Worm (Caenorhabditis elegans) whole organism, L4 larva: Measurements from ENCODE around the gene D1005.10.
A peak's percentile ranks its signal among the peaks of the same experiment; 100 is the strongest.

ENCODE experiments used
- D1046.2 ChIP-seq: fragments of 200-800 bp; sonication (Bioruptor generic); IDR thresholded peaks from 2 replicates; pipeline ENCODE4 v1.3.6; 2022; ENCODE audit warnings: missing genetic modification characterization, missing compliant biosample characterization
- R02D3.7 ChIP-seq: fragments of 150-350 bp; sonication (generic microtip); optimal IDR thresholded peaks from 3 replicates; lab custom pipeline; 2014; ENCODE audit warnings: missing biosample characterization, missing genetic modification characterization
- T20F7.1 ChIP-seq: fragments of 200-800 bp; sonication (Bioruptor generic); optimal IDR thresholded peaks from 2 replicates; lab custom pipeline; 2018; ENCODE audit warnings: mild to moderate bottlenecking, missing genetic modification characterization, missing compliant biosample characterization
- Y48G9A.11 ChIP-seq: fragments of 200-800 bp; sonication (Bioruptor generic); IDR thresholded peaks from 2 replicates; pipeline ENCODE4 v1.3.6; 2022; ENCODE audit warnings: missing genetic modification reagents, missing genetic modification characterization, missing compliant biosample characterization
- Y75B8A.6 ChIP-seq: fragments of 200-800 bp; sonication (Bioruptor generic); IDR thresholded peaks from 2 replicates; pipeline ENCODE4 v1.3.6; 2022; ENCODE audit warnings: missing genetic modification reagents, missing genetic modification characterization, missing compliant biosample characterization
- ZK546.5 ChIP-seq, 2 experiments: sonication (generic microtip); optimal IDR thresholded peaks; 2 replicates each; lab custom pipeline; 2017; ENCODE audit warnings: missing biosample characterization in 2 of 2, missing genetic modification characterization in 2 of 2
- aha-1 ChIP-seq: fragments of 150-350 bp; peaks from one replicate; lab custom pipeline; 2014; ENCODE audit warnings: missing biosample characterization, missing genetic modification characterization
- aly-2 ChIP-seq: sonication (generic microtip); optimal IDR thresholded peaks from 2 replicates; lab custom pipeline; 2018; ENCODE audit warnings: missing biosample characterization, missing genetic modification characterization
- ceh-20 ChIP-seq: fragments of 200-800 bp; sonication (Bioruptor generic); IDR thresholded peaks from 2 replicates; pipeline ENCODE4 v1.3.6; 2022; ENCODE audit warnings: missing genetic modification reagents, missing genetic modification characterization, missing compliant biosample characterization
- ceh-62 ChIP-seq: sonication (generic microtip); optimal IDR thresholded peaks from 2 replicates; lab custom pipeline; 2017; ENCODE audit warnings: missing biosample characterization, missing genetic modification characterization
- daf-16 ChIP-seq, 3 experiments: sonication (generic microtip); optimal IDR thresholded peaks; 2 replicates each; lab custom pipeline; 2016 to 2017; ENCODE audit warnings: missing genetic modification characterization in 3 of 3, missing genetic modification reagents in 3 of 3, mild to moderate bottlenecking in 2 of 3, missing compliant biosample characterization in 2 of 3, missing biosample characterization in 1 of 3, moderate library complexity in 1 of 3
- dmd-6 ChIP-seq: fragments of 200-800 bp; sonication (Bioruptor generic); IDR thresholded peaks from 2 replicates; pipeline ENCODE4 v1.3.6; 2022; ENCODE audit warnings: missing genetic modification reagents, missing genetic modification characterization, missing compliant biosample characterization
- dve-1 ChIP-seq: sonication (generic microtip); optimal IDR thresholded peaks from 2 replicates; lab custom pipeline; 2017; ENCODE audit warnings: antibody characterized with exemption, mild to moderate bottlenecking, missing genetic modification characterization, missing compliant biosample characterization; ENCODE audit not compliant: insufficient read depth
- gei-8 ChIP-seq: fragments of 200-800 bp; sonication (Bioruptor generic); optimal IDR thresholded peaks from 2 replicates; lab custom pipeline; 2018; ENCODE audit warnings: mild to moderate bottlenecking, missing genetic modification characterization, missing compliant biosample characterization
- hif-1 ChIP-seq, 2 experiments: sonication (generic microtip); optimal IDR thresholded peaks; 2 replicates each; lab custom pipeline; 2016 to 2017; ENCODE audit warnings: missing compliant biosample characterization in 2 of 2, missing genetic modification characterization in 2 of 2, missing genetic modification reagents in 2 of 2, missing genotype in 2 of 2, mild to moderate bottlenecking in 1 of 2
- hlh-11 ChIP-seq: fragments of 200-800 bp; sonication (Bioruptor generic); optimal IDR thresholded peaks from 2 replicates; lab custom pipeline; 2018; ENCODE audit warnings: mild to moderate bottlenecking, missing genetic modification characterization, missing compliant biosample characterization
- hlh-30 ChIP-seq: sonication (generic microtip); optimal IDR thresholded peaks from 2 replicates; lab custom pipeline; 2017; ENCODE audit warnings: antibody characterized with exemption, mild to moderate bottlenecking, missing genetic modification characterization, missing compliant biosample characterization; ENCODE audit not compliant: insufficient read depth
- hmg-1.1 ChIP-seq: fragments of 200-800 bp; sonication (Bioruptor generic); IDR thresholded peaks from 2 replicates; pipeline ENCODE4 v1.3.6; 2022; ENCODE audit warnings: missing genetic modification reagents, missing genetic modification characterization, missing compliant biosample characterization
- jun-1 ChIP-seq: fragments of 150-350 bp; optimal IDR thresholded peaks from 2 replicates; lab custom pipeline; 2014; ENCODE audit warnings: missing biosample characterization, missing genetic modification reagents, missing genetic modification characterization
- lin-13 ChIP-seq: fragments of 150-350 bp; optimal IDR thresholded peaks from 2 replicates; lab custom pipeline; 2014; ENCODE audit warnings: missing biosample characterization, missing genetic modification reagents, missing genetic modification characterization
- lsy-2 ChIP-seq, 2 experiments: fragments of 150-350 bp in 1 of 2; sonication (generic microtip) in 1 of 2; optimal IDR thresholded peaks; 2 replicates each; lab custom pipeline; 2014 to 2017; ENCODE audit warnings: missing biosample characterization in 2 of 2, missing genetic modification characterization in 2 of 2
- mdl-1 ChIP-seq, 2 experiments: fragments of 150-350 bp in 1 of 2; sonication (generic microtip) in 1 of 2; optimal IDR thresholded peaks; 2 replicates each; lab custom pipeline; 2014 to 2017; ENCODE audit warnings: missing biosample characterization in 2 of 2, missing genetic modification characterization in 2 of 2
- mep-1 ChIP-seq: fragments of 150-350 bp; sonication (generic microtip); optimal IDR thresholded peaks from 3 replicates; lab custom pipeline; 2014; ENCODE audit warnings: missing biosample characterization, missing genetic modification characterization
- mes-2 ChIP-seq: sonication (generic microtip); optimal IDR thresholded peaks from 2 replicates; lab custom pipeline; 2016; ENCODE audit warnings: missing genotype, mild to moderate bottlenecking, missing genetic modification characterization, missing compliant biosample characterization; ENCODE audit not compliant: poor library complexity, severe bottlenecking
- mxl-2 ChIP-seq: fragments of 200-800 bp; sonication (Bioruptor generic); conservative IDR thresholded peaks from 2 replicates; pipeline ENCODE4 v1.3.6; 2022; ENCODE audit warnings: missing genetic modification reagents, missing genetic modification characterization, missing compliant biosample characterization
- mxl-3 ChIP-seq: fragments of 200-800 bp; sonication (Bioruptor generic); optimal IDR thresholded peaks from 2 replicates; lab custom pipeline; 2018; ENCODE audit warnings: mild to moderate bottlenecking, missing genetic modification characterization, missing compliant biosample characterization
- nhr-11 ChIP-seq: fragments of 150-350 bp; optimal IDR thresholded peaks from 2 replicates; lab custom pipeline; 2014; ENCODE audit warnings: missing biosample characterization, missing genetic modification characterization
- nhr-25 ChIP-seq: sonication (generic microtip); optimal IDR thresholded peaks from 2 replicates; lab custom pipeline; 2017; ENCODE audit warnings: missing genetic modification characterization, mild to moderate bottlenecking, missing compliant biosample characterization, antibody characterized with exemption, moderate library complexity, borderline replicate concordance; ENCODE audit not compliant: insufficient read depth
- nhr-28 ChIP-seq: fragments of 150-350 bp; optimal IDR thresholded peaks from 2 replicates; lab custom pipeline; 2014; ENCODE audit warnings: missing biosample characterization, missing genetic modification characterization
- nhr-48 ChIP-seq: sonication (generic microtip); optimal IDR thresholded peaks from 2 replicates; lab custom pipeline; 2016; ENCODE audit warnings: mild to moderate bottlenecking, missing genetic modification characterization, missing compliant biosample characterization
- nhr-6 ChIP-seq: fragments of 150-350 bp; optimal IDR thresholded peaks from 2 replicates; lab custom pipeline; 2014; ENCODE audit warnings: missing biosample characterization, missing genetic modification characterization
- nhr-76 ChIP-seq: fragments of 150-350 bp; optimal IDR thresholded peaks from 2 replicates; lab custom pipeline; 2014; ENCODE audit warnings: missing biosample characterization, missing genetic modification characterization
- nhr-77 ChIP-seq: fragments of 150-350 bp; optimal IDR thresholded peaks from 2 replicates; lab custom pipeline; 2014; ENCODE audit warnings: missing biosample characterization, missing genetic modification characterization
- pha-4 ChIP-seq, 2 experiments: fragments of 150-350 bp in 1 of 2; fragments of 200-800 bp in 1 of 2; sonication (Bioruptor generic) in 1 of 2; IDR thresholded peaks in 1 of 2; optimal IDR thresholded peaks in 1 of 2; 2 replicates each; pipeline versions ENCODE4 v1.3.6 to Lab custom; 2014 to 2022; ENCODE audit warnings: missing genetic modification characterization in 2 of 2, missing genetic modification reagents in 2 of 2, missing biosample characterization in 1 of 2, missing compliant biosample characterization in 1 of 2
- pqm-1 ChIP-seq: sonication (generic microtip); optimal IDR thresholded peaks from 2 replicates; lab custom pipeline; 2017; ENCODE audit warnings: missing biosample characterization, missing genetic modification characterization
- rbr-2 ChIP-seq: sonication (generic microtip); optimal IDR thresholded peaks from 2 replicates; lab custom pipeline; 2016; ENCODE audit warnings: missing genotype, missing genetic modification characterization, missing compliant biosample characterization
- tag-97 ChIP-seq: fragments of 200-800 bp; sonication (Bioruptor generic); IDR thresholded peaks from 2 replicates; pipeline ENCODE4 v1.3.6; 2022; ENCODE audit warnings: missing genetic modification characterization, missing compliant biosample characterization
- unc-62 ChIP-seq, 3 experiments: fragments of 150-350 bp in 1 of 3; sonication (generic microtip); optimal IDR thresholded peaks in 2 of 3; peaks in 1 of 3; 1 replicate in 1 of 3; 2 replicates in 2 of 3; lab custom pipeline; 2014 to 2017; ENCODE audit warnings: missing biosample characterization in 3 of 3, missing genetic modification characterization in 3 of 3, missing genetic modification reagents in 3 of 3, missing genotype in 1 of 3

D1005.10 gene

DNA sequence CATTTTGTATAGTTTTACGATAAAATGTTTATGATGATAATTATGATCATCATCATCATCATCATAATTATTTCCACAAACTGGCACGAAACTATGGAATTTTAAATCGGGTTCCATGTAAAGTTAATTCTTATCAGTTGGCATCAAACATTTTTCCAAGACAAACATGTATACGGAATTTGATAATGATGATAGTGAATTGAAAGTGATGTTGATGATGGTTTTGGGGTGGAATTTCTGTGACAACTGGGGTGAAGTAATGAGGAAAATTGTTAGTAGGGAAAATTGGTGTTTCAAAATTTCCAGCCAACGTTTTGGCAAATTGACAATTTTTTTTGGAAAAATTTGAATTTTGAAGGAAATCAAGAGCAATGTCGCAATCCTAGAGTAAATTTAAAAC lies 26.2 kb downstream of the D1005.10 start:
- no peak for TF ChIP-seq nhr-76 (tag; lab: Kevin White, UChicago)
- TF ChIP-seq ZK546.5 (tag; optimal IDR thresholded peaks at IDR 0.05; lab: Kevin White, UChicago), result no peak
- TF ChIP-seq nhr-48 (tag; lab: Kevin White, UChicago), result no peak
- no peak for TF ChIP-seq gei-8
- TF ChIP-seq daf-16 (GFP tag; optimal IDR thresholded peaks at IDR 0.05; lab: Kevin White, UChicago), result no peak
- TF ChIP-seq daf-16 (tag; optimal IDR thresholded peaks at IDR 0.05; lab: Kevin White, UChicago), result peak; percentile 58
- no peak for TF ChIP-seq Y48G9A.11 (GFP tag; lab: Robert Waterston, UW)

DNA sequence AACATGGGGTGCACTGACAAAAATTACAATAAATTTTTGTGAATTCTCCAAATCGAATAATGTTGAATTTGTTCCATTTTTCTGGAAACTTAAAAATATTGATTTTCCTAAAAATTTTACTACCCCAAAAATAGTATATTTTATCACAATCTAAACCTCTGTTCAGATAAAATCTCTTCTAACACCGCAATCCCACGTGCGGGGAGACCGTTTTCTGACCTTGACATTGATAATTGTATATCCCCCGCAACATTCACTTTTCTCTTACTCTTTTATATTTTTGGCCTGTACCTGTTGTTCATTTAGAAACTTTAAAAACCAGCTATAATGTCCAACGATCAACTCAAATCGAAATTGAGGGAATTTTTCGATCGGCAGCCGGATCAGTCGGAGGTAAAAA lies 27.2 kb downstream of the D1005.10 start, which contains the start of gene D1005.2:
Gene D1005.2, plus strand, starts transcription at position 230 of the 400 bp plus-strand sequence.
- peak; percentile 35 for TF ChIP-seq mxl-3 (GFP tag; lab: Kevin White, UChicago)
- TF ChIP-seq mdl-1 (tag; optimal IDR thresholded peaks at IDR 0.05; lab: Kevin White, UChicago), result peak in 1 of 2 experiments; percentile 64
- peak; percentile 40 for TF ChIP-seq nhr-28 (tag; lab: Kevin White, UChicago)
- TF ChIP-seq hmg-1.1 (GFP tag; lab: Robert Waterston, UW), result no peak
- TF ChIP-seq nhr-77, result no peak
- TF ChIP-seq, all 104 proteins: peak for 3

DNA sequence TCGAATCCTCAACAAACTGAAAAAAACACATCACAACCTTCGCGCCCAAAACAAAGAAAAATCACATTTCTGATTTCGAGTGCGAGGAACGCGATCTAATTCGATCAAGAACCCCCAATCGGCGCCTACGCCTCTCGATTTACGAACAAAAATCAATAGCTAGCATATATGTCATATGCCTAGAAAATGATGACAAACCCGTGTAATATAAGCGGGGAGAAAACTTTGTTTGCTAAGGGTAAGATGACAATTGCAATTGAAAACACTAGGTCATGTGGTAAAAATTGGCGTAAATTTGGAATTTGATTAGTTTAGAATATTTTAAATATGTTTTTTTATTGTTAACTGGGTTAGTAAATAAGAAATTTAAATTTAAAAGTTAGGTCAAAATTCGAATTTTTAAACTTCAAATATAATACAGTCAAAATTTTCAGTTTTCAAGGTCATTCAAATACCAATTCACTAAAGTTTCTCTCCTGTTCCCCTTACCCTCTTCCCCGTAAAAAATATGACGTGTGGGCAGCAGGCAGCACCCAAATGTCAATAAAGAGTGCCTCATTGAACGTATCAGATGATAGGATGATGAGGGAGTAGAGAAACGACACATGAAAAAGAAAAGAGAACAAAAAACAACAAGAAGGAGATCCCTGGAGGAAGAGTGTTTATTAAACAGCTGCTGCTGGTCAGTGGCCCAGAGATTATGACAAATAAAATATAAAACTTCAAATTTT lies 29.5 kb downstream of the D1005.10 start:
- TF ChIP-seq jun-1 (tag; lab: Kevin White, UChicago) (no peak), nhr-28 (tag; lab: Kevin White, UChicago) (peak; percentile 65), daf-16 (GFP tag; optimal IDR thresholded peaks at IDR 0.05; lab: Kevin White, UChicago) (peak in 1 of 2 experiments; percentile 85), daf-16 (tag; optimal IDR thresholded peaks at IDR 0.05; lab: Kevin White, UChicago) (peak; percentile 53), ceh-20 (GFP tag; lab: Robert Waterston, UW) (0 out of 2 replicates have a peak, but pooled peaks have one; percentile 42), hmg-1.1 (GFP tag; lab: Robert Waterston, UW) (peak; percentile 48), dve-1 (tag; lab: Kevin White, UChicago) (peak; percentile 64), tag-97 (GFP tag; lab: Robert Waterston, UW) (no peak), nhr-25 (peak; percentile 45), nhr-48 (tag; lab: Kevin White, UChicago) (peak; percentile 44), pqm-1 (tag; lab: Kevin White, UChicago) (peak; percentile 25), ceh-62 (tag; lab: Kevin White, UChicago) (no peak), mep-1 (tag; lab: Kevin White, UChicago) (peak; percentile 68), mxl-2 (GFP tag; lab: Robert Waterston, UW) (0 out of 2 replicates have a peak, but pooled peaks have one; percentile 21), rbr-2 (no peak), dmd-6 (peak; percentile 51), mdl-1 (tag; optimal IDR thresholded peaks at IDR 0.05; lab: Kevin White, UChicago) (peak in 1 of 2 experiments; percentile 67), hlh-30 (tag; lab: Kevin White, UChicago) (peak; percentile 74), lsy-2 (tag; optimal IDR thresholded peaks at IDR 0.05; lab: Kevin White, UChicago) (peak; percentile 39 to 62), nhr-76 (tag; lab: Kevin White, UChicago) (no peak), aly-2 (tag; lab: Kevin White, UChicago) (no peak), R02D3.7 (tag; lab: Kevin White, UChicago) (no peak), T20F7.1 (GFP tag; lab: Kevin White, UChicago) (peak; percentile 0), unc-62 (GFP tag; optimal IDR thresholded peaks at IDR 0.05 in 1 of 2; lab: Kevin White, UChicago) (peak in 1 of 2 experiments; percentile 90), unc-62 (tag; optimal IDR thresholded peaks at IDR 0.05; lab: Kevin White, UChicago) (no peak), pha-4 (GFP tag; IDR thresholded peaks at IDR 0.05; lab: Robert Waterston, UW) (no peak), pha-4 (tag; optimal IDR thresholded peaks at IDR 0.05; lab: Kevin White, UChicago) (peak; percentile 98), nhr-11 (tag; lab: Kevin White, UChicago) (peak; percentile 40), lin-13 (peak; percentile 49), mes-2 (tag; lab: Kevin White, UChicago) (peak; percentile 62), nhr-77 (peak; percentile 57), aha-1 (tag; lab: Kevin White, UChicago) (peak; percentile 92), hif-1 (tag; optimal IDR thresholded peaks at IDR 0.05; lab: Kevin White, UChicago) (peak in 1 of 2 experiments; percentile 36), hlh-11 (peak; percentile 86), nhr-6 (tag; lab: Kevin White, UChicago) (peak; percentile 26), D1046.2 (GFP tag; lab: Robert Waterston, UW) (no peak), Y75B8A.6 (GFP tag; lab: Robert Waterston, UW) (no peak)
- TF ChIP-seq, all 104 proteins: peak for 25
